Fruit fly (Drosophila melanogaster) whole organism, embryonic: ENCODE data around the gene CG2187.
A peak's percentile ranks its signal among the peaks of the same experiment; 100 is the strongest.

Source experiments
- BEAF-32 ChIP-seq: fragments of 200-800 bp; sonication (Bioruptor generic); optimal IDR thresholded peaks from 3 replicates; lab custom pipeline; 2017; ENCODE audit warnings: missing biosample characterization, missing genetic modification characterization, mild to moderate bottlenecking, moderate library complexity, missing genetic modification reagents
- C15 ChIP-seq: fragments of 200-800 bp; sonication (Bioruptor generic); IDR thresholded peaks from 3 replicates; pipeline ENCODE4 v1.3.6; 2022; ENCODE audit warnings: missing biosample characterization, missing genetic modification characterization
- CG10654 ChIP-seq: fragments of 200-800 bp; sonication (Bioruptor generic); optimal IDR thresholded peaks from 2 replicates; lab custom pipeline; 2016; ENCODE audit warnings: missing biosample characterization, missing genetic modification characterization
- CG11247 ChIP-seq: fragments of 200-800 bp; sonication (Bioruptor generic); IDR thresholded peaks from 2 replicates; pipeline ENCODE4 v1.3.6; 2022; ENCODE audit warnings: missing biosample characterization, missing genetic modification characterization
- CG11456 ChIP-seq: fragments of 200-800 bp; sonication (Bioruptor generic); IDR thresholded peaks from 3 replicates; pipeline ENCODE4 v1.3.6; 2022; ENCODE audit warnings: missing biosample characterization, missing genetic modification characterization
- CG11695 ChIP-seq: fragments of 200-800 bp; sonication (Bioruptor generic); IDR thresholded peaks from 3 replicates; pipeline ENCODE4 v1.3.6; 2022; ENCODE audit warnings: missing biosample characterization, missing genetic modification characterization
- CG12219 ChIP-seq: fragments of 200-800 bp; sonication (Bioruptor generic); optimal IDR thresholded peaks from 3 replicates; lab custom pipeline; 2018; ENCODE audit warnings: missing biosample characterization, mild to moderate bottlenecking, missing genetic modification characterization
- CG12299 ChIP-seq: fragments of 200-800 bp; sonication (Bioruptor generic); optimal IDR thresholded peaks from 2 replicates; lab custom pipeline; 2018; ENCODE audit warnings: missing biosample characterization, mild to moderate bottlenecking, missing genetic modification characterization
- CG12391 ChIP-seq: fragments of 200-800 bp; sonication (Bioruptor generic); optimal IDR thresholded peaks from 3 replicates; lab custom pipeline; 2018; ENCODE audit warnings: missing biosample characterization, mild to moderate bottlenecking, missing genetic modification characterization, moderate library complexity
- CG13424 ChIP-seq: fragments of 200-800 bp; sonication (Bioruptor generic); optimal IDR thresholded peaks from 2 replicates; lab custom pipeline; 2019; ENCODE audit warnings: missing biosample characterization, mild to moderate bottlenecking, missing genetic modification characterization, moderate library complexity
- CG14050 ChIP-seq: fragments of 200-800 bp; sonication (Bioruptor generic); IDR thresholded peaks from 3 replicates; pipeline ENCODE4 v1.3.6; 2022; ENCODE audit warnings: missing biosample characterization, missing genetic modification characterization
- CG14710 ChIP-seq: fragments of 200-800 bp; sonication (Bioruptor generic); optimal IDR thresholded peaks from 3 replicates; lab custom pipeline; 2019; ENCODE audit warnings: missing biosample characterization, mild to moderate bottlenecking, missing genetic modification characterization, moderate library complexity
- CG18619 ChIP-seq: fragments of 200-800 bp; sonication (Bioruptor generic); optimal IDR thresholded peaks from 3 replicates; lab custom pipeline; 2017; ENCODE audit warnings: missing biosample characterization, mild to moderate bottlenecking, missing genetic modification characterization
- CG30020 ChIP-seq: fragments of 200-800 bp; optimal IDR thresholded peaks from 2 replicates; lab custom pipeline; 2019; ENCODE audit warnings: missing biosample characterization, mild to moderate bottlenecking, missing genetic modification characterization, moderate library complexity
- CG3065 ChIP-seq: fragments of 200-800 bp; sonication (Bioruptor generic); optimal IDR thresholded peaks from 2 replicates; lab custom pipeline; 2016; ENCODE audit warnings: missing biosample characterization, missing genetic modification characterization
- CG34422 ChIP-seq: fragments of 200-800 bp; sonication (Bioruptor generic); IDR thresholded peaks from 3 replicates; pipeline ENCODE4 v1.3.6; 2022; ENCODE audit warnings: missing biosample characterization, missing genetic modification characterization
- CG4360 ChIP-seq: fragments of 200-800 bp; sonication (Bioruptor generic); IDR thresholded peaks from 2 replicates; pipeline ENCODE4 v1.3.6; 2022; ENCODE audit warnings: missing biosample characterization, missing genetic modification characterization
- CG43689 ChIP-seq: fragments of 200-800 bp; sonication (Bioruptor generic); IDR thresholded peaks from 2 replicates; pipeline ENCODE4 v1.3.6; 2022; ENCODE audit warnings: missing biosample characterization, missing genetic modification characterization
- CG5245 ChIP-seq: fragments of 200-800 bp; sonication (Bioruptor generic); optimal IDR thresholded peaks from 3 replicates; lab custom pipeline; 2016; ENCODE audit warnings: missing biosample characterization, missing genetic modification characterization
- CG7745 ChIP-seq: fragments of 200-800 bp; sonication (Bioruptor generic); optimal IDR thresholded peaks from 2 replicates; lab custom pipeline; 2018; ENCODE audit warnings: missing biosample characterization, mild to moderate bottlenecking, missing genetic modification characterization, moderate library complexity
- CG7839 ChIP-seq: fragments of 200-800 bp; sonication (Bioruptor generic); optimal IDR thresholded peaks from 3 replicates; lab custom pipeline; 2018; ENCODE audit warnings: missing biosample characterization, mild to moderate bottlenecking, missing genetic modification characterization, moderate library complexity
- CG8359 ChIP-seq: fragments of 200-800 bp; sonication (Bioruptor generic); optimal IDR thresholded peaks from 2 replicates; lab custom pipeline; 2017; ENCODE audit warnings: missing biosample characterization, mild to moderate bottlenecking, missing genetic modification characterization, borderline replicate concordance
- CG8924 ChIP-seq: fragments of 200-800 bp; optimal IDR thresholded peaks from 3 replicates; lab custom pipeline; 2019; ENCODE audit warnings: missing biosample characterization, mild to moderate bottlenecking, missing genetic modification characterization, moderate library complexity
- CG8944 ChIP-seq: fragments of 200-800 bp; sonication (Bioruptor generic); optimal IDR thresholded peaks from 3 replicates; lab custom pipeline; 2016; ENCODE audit warnings: missing biosample characterization, missing genetic modification characterization
- CG9817 ChIP-seq: fragments of 200-800 bp; sonication (Bioruptor generic); optimal IDR thresholded peaks from 2 replicates; lab custom pipeline; 2018; ENCODE audit warnings: missing biosample characterization, mild to moderate bottlenecking, missing genetic modification characterization, moderate library complexity
- Doc3 ChIP-seq: fragments of 200-800 bp; sonication (Bioruptor generic); IDR thresholded peaks from 3 replicates; pipeline ENCODE4 v1.3.6; 2022; ENCODE audit warnings: missing biosample characterization, missing genetic modification characterization; ENCODE audit not compliant: partially characterized antibody
- H15 ChIP-seq: fragments of 200-800 bp; sonication (Bioruptor generic); IDR thresholded peaks from 3 replicates; pipeline ENCODE4 v1.3.6; 2022; ENCODE audit warnings: missing biosample characterization, missing genetic modification characterization
- Hey ChIP-seq: fragments of 200-800 bp; sonication (Bioruptor generic); optimal IDR thresholded peaks from 3 replicates; lab custom pipeline; 2018; ENCODE audit warnings: missing biosample characterization, mild to moderate bottlenecking, missing genetic modification characterization
- Lim3 ChIP-seq: fragments of 200-800 bp; sonication (Bioruptor generic); IDR thresholded peaks from 2 replicates; pipeline ENCODE4 v1.3.6; 2022; ENCODE audit warnings: missing biosample characterization, missing genetic modification characterization
- MBD-R2 ChIP-seq: fragments of 200-800 bp; sonication (Bioruptor generic); IDR thresholded peaks from 2 replicates; pipeline ENCODE4 v1.3.6; 2022; ENCODE audit warnings: missing biosample characterization, missing genetic modification characterization
- NC2α ChIP-seq: fragments of 200-800 bp; sonication (Bioruptor generic); optimal IDR thresholded peaks from 2 replicates; lab custom pipeline; 2016; ENCODE audit warnings: missing biosample characterization, missing genetic modification characterization
- Optix ChIP-seq: fragments of 200-800 bp; sonication (Bioruptor generic); IDR thresholded peaks from 3 replicates; pipeline ENCODE4 v1.3.6; 2022; ENCODE audit warnings: missing biosample characterization, missing genetic modification characterization
- Six4 ChIP-seq: fragments of 200-800 bp; sonication (Bioruptor generic); optimal IDR thresholded peaks from 2 replicates; lab custom pipeline; 2016; ENCODE audit warnings: missing biosample characterization, missing genetic modification characterization
- Sox102F ChIP-seq: fragments of 200-800 bp; sonication (Bioruptor generic); optimal IDR thresholded peaks from 2 replicates; lab custom pipeline; 2018; ENCODE audit warnings: missing biosample characterization, mild to moderate bottlenecking, missing genetic modification characterization, moderate library complexity
- Sry-β ChIP-seq: fragments of 200-800 bp; sonication (Bioruptor generic); optimal IDR thresholded peaks from 2 replicates; lab custom pipeline; 2018; ENCODE audit warnings: missing biosample characterization, mild to moderate bottlenecking, missing genetic modification characterization, moderate library complexity
- Xbp1 ChIP-seq: fragments of 200-800 bp; sonication (Bioruptor generic); optimal IDR thresholded peaks from 3 replicates; lab custom pipeline; 2016; ENCODE audit warnings: missing biosample characterization, mild to moderate bottlenecking, missing genetic modification characterization
- ase ChIP-seq: fragments of 200-800 bp; sonication (Bioruptor generic); IDR thresholded peaks from 3 replicates; pipeline ENCODE4 v1.3.6; 2022; ENCODE audit warnings: missing biosample characterization, missing genetic modification characterization
- az2 ChIP-seq: fragments of 200-800 bp; sonication (Bioruptor generic); optimal IDR thresholded peaks from 3 replicates; lab custom pipeline; 2016; ENCODE audit warnings: missing biosample characterization, missing genetic modification characterization
- cg ChIP-seq: fragments of 200-800 bp; sonication (Bioruptor generic); optimal IDR thresholded peaks from 3 replicates; lab custom pipeline; 2019; ENCODE audit warnings: missing biosample characterization, mild to moderate bottlenecking, missing genetic modification characterization, moderate library complexity
- ewg ChIP-seq: fragments of 200-800 bp; sonication (Bioruptor generic); optimal IDR thresholded peaks from 3 replicates; lab custom pipeline; 2017; ENCODE audit warnings: mild to moderate bottlenecking, missing biosample characterization, missing genetic modification reagents, missing genetic modification characterization
- fu2 ChIP-seq: fragments of 200-800 bp; sonication (Bioruptor generic); optimal IDR thresholded peaks from 2 replicates; lab custom pipeline; 2016; ENCODE audit warnings: missing biosample characterization, missing genetic modification characterization
- ind ChIP-seq: fragments of 200-800 bp; sonication (Bioruptor generic); optimal IDR thresholded peaks from 3 replicates; lab custom pipeline; 2016; ENCODE audit warnings: missing biosample characterization, missing genetic modification characterization
- jing ChIP-seq: fragments of 200-800 bp; sonication (Bioruptor generic); optimal IDR thresholded peaks from 2 replicates; lab custom pipeline; 2018; ENCODE audit warnings: missing biosample characterization, mild to moderate bottlenecking, missing genetic modification characterization
- p53 ChIP-seq: fragments of 200-800 bp; sonication (Bioruptor generic); optimal IDR thresholded peaks from 2 replicates; lab custom pipeline; 2016; ENCODE audit warnings: missing biosample characterization, missing genetic modification characterization
- phol ChIP-seq: fragments of 200-800 bp; sonication (Bioruptor generic); optimal IDR thresholded peaks from 3 replicates; lab custom pipeline; 2018; ENCODE audit warnings: missing biosample characterization, mild to moderate bottlenecking, missing genetic modification characterization, moderate library complexity
- psq ChIP-seq: fragments of 200-800 bp; sonication (Bioruptor generic); optimal IDR thresholded peaks from 2 replicates; lab custom pipeline; 2017; ENCODE audit warnings: missing biosample characterization, missing genetic modification characterization
- pum ChIP-seq: fragments of 200-800 bp; sonication (Bioruptor generic); optimal IDR thresholded peaks from 2 replicates; lab custom pipeline; 2016; ENCODE audit warnings: missing biosample characterization, missing genetic modification characterization
- tap ChIP-seq: fragments of 200-800 bp; optimal IDR thresholded peaks from 3 replicates; lab custom pipeline; 2019; ENCODE audit warnings: missing biosample characterization, mild to moderate bottlenecking, missing genetic modification characterization, moderate library complexity
- vvl ChIP-seq: fragments of 200-800 bp; sonication (Bioruptor generic); IDR thresholded peaks from 2 replicates; pipeline ENCODE4 v1.3.6; 2022; ENCODE audit warnings: missing biosample characterization, missing genetic modification characterization

CG2187 gene

DNA sequence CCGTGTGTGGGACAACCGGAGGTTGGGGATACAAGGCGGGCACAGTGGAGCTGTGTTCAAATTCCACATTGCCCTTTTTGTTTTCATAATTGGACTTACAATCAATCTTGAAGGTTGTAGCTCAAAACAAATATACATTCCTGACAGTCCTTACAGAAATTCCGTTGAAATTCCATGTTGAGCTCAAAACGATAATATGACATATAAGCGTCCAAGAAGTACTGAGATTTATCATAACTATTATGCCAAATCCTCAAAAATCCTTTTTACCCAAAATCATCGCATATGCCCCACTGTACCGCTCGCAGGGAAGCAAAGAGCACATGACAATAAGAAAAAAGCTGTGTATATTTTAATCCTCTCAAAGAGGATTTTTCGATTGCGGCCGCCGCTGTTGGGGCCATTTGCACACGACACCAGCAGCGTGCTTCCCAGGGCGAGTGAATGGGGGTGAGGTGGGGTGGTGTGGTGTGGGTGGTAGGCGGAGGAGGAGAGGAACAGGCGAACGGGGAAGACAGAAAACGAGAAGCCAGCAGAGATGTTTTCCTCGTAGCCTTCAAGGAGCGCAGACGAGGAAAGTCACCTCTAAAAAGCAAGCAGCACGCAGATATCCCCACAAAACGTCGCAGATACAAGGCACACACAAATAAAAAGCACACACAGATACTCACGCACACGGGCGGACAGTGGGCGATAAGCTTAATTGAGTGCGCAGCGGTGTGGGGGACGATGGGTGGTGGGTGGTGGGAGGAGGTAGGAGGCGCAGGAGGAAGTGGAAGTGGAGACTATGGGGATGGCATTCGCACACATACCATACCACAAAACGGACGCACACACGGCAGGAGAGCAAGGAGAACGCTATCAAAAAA is 40.9 kb downstream of the CG2187 start (continued):
- no peak for TF ChIP-seq CG4360
- TF ChIP-seq Sry-β, result no peak
- TF ChIP-seq tap (tag; lab: Kevin White, UChicago), result no peak
- peak; percentile 57; the same call in 2 of the 3 replicates for TF ChIP-seq Optix
- TF ChIP-seq CG12299 (tag; lab: Kevin White, UChicago), result no peak
- peak; percentile 41 for TF ChIP-seq CG8924 (tag; lab: Kevin White, UChicago)
- no peak for TF ChIP-seq CG3065 (GFP tag; lab: Kevin White, UChicago)
- TF ChIP-seq pum (GFP tag; lab: Kevin White, UChicago), result no peak
- peak; percentile 50 for TF ChIP-seq az2 (GFP tag; lab: Kevin White, UChicago)
- TF ChIP-seq CG12219 (GFP tag; lab: Kevin White, UChicago), result peak; percentile 50
- 0 out of 3 replicates have a peak, but pooled peaks have one; percentile 36 for TF ChIP-seq H15 (GFP tag; lab: Robert Waterston, UW)
- 0 out of 3 replicates have a peak, but pooled peaks have one; percentile 41 for TF ChIP-seq CG34422 (GFP tag; lab: Robert Waterston, UW)
- TF ChIP-seq CG8944 (GFP tag; lab: Kevin White, UChicago), result peak; percentile 27
- TF ChIP-seq CG11456 (GFP tag; lab: Robert Waterston, UW), result no peak
- no peak for TF ChIP-seq CG7745 (tag; lab: Kevin White, UChicago)
- peak; percentile 59 for TF ChIP-seq Xbp1 (GFP tag; lab: Kevin White, UChicago)
- peak; percentile 39 for TF ChIP-seq ewg (GFP tag; lab: Kevin White, UChicago)
- TF ChIP-seq BEAF-32 (GFP tag; lab: Kevin White, UChicago), result no peak
- TF ChIP-seq ind (GFP tag; lab: Kevin White, UChicago), result peak; percentile 53
- TF ChIP-seq p53, result no peak
- TF ChIP-seq CG30020, result no peak
- no peak for TF ChIP-seq CG8359 (GFP tag; lab: Kevin White, UChicago)
- TF ChIP-seq Doc3 (GFP tag; lab: Robert Waterston, UW), result no peak
- TF ChIP-seq CG14710 (tag; lab: Kevin White, UChicago), result peak; percentile 19
- peak; percentile 50 for TF ChIP-seq CG12391 (tag; lab: Kevin White, UChicago)
- TF ChIP-seq Sox102F, result peak; percentile 68
- TF ChIP-seq NC2α (GFP tag; lab: Kevin White, UChicago), result no peak
- TF ChIP-seq CG10654, result peak; percentile 52
- TF ChIP-seq cg, result peak; percentile 56
- peak; percentile 24 for TF ChIP-seq jing (GFP tag; lab: Kevin White, UChicago)
- TF ChIP-seq CG7839 (tag; lab: Kevin White, UChicago), result peak; percentile 79
- peak; percentile 38 for TF ChIP-seq vvl (GFP tag; lab: Robert Waterston, UW)
- TF ChIP-seq ase, result 0 out of 3 replicates have a peak, but pooled peaks have one; percentile 55
- peak; percentile 40 for TF ChIP-seq Hey (tag; lab: Kevin White, UChicago)
- TF ChIP-seq psq (GFP tag; lab: Kevin White, UChicago), result no peak
- peak; percentile 73 for TF ChIP-seq CG13424 (tag; lab: Kevin White, UChicago)
- TF ChIP-seq CG43689 (GFP tag; lab: Robert Waterston, UW), result no peak
- peak; percentile 65 for TF ChIP-seq CG18619 (GFP tag; lab: Kevin White, UChicago)
- TF ChIP-seq CG14050 (GFP tag; lab: Robert Waterston, UW), result peak; percentile 52; the same call in 1 of the 3 replicates
- TF ChIP-seq CG5245 (GFP tag; lab: Kevin White, UChicago), result no peak
- TF ChIP-seq CG9817, result peak; percentile 58
- TF ChIP-seq Six4 (GFP tag; lab: Kevin White, UChicago), result no peak
- peak; percentile 55 for TF ChIP-seq fu2
- TF ChIP-seq CG11695 (GFP tag; lab: Robert Waterston, UW), result peak; percentile 74
- peak; percentile 59 for TF ChIP-seq phol (tag; lab: Kevin White, UChicago)
- no peak for TF ChIP-seq Lim3 (GFP tag; lab: Robert Waterston, UW)
- TF ChIP-seq MBD-R2 (GFP tag; lab: Robert Waterston, UW), result peak; percentile 8; the same call in 1 of the 2 replicates
- TF ChIP-seq C15, result no peak
- no peak for TF ChIP-seq CG11247 (GFP tag; lab: Robert Waterston, UW)
